Fruit fly (Drosophila melanogaster) whole organism, adult: ENCODE measurements around the gene CG6034.

ENCODE experiments used
- CG11617 ChIP-seq: fragments of 200-800 bp; sonication (Bioruptor generic); optimal IDR thresholded peaks from 2 replicates; lab custom pipeline; 2017; ENCODE audit warnings: mild to moderate bottlenecking, missing biosample characterization, missing genetic modification reagents, missing genetic modification characterization
- CG12768 ChIP-seq: fragments of 200-800 bp; sonication (Bioruptor generic); optimal IDR thresholded peaks from 2 replicates; lab custom pipeline; 2017; ENCODE audit warnings: missing biosample characterization, missing genetic modification characterization, mild to moderate bottlenecking, moderate library complexity, missing genetic modification reagents
- CG14711 ChIP-seq: fragments of 200-800 bp; sonication (Bioruptor generic); optimal IDR thresholded peaks from 2 replicates; lab custom pipeline; 2018; ENCODE audit warnings: missing biosample characterization, mild to moderate bottlenecking, missing genetic modification characterization, moderate library complexity
- CG1620 ChIP-seq: fragments of 200-800 bp; sonication (Bioruptor generic); optimal IDR thresholded peaks from 2 replicates; lab custom pipeline; 2016; ENCODE audit warnings: missing biosample characterization, missing genetic modification characterization
- CG33017 ChIP-seq: fragments of 200-800 bp; sonication (Bioruptor generic); optimal IDR thresholded peaks from 2 replicates; lab custom pipeline; 2018; ENCODE audit warnings: missing biosample characterization, mild to moderate bottlenecking, missing genetic modification characterization, moderate library complexity
- CG5204 ChIP-seq: fragments of 200-800 bp; sonication (Bioruptor generic); optimal IDR thresholded peaks from 2 replicates; lab custom pipeline; 2016; ENCODE audit warnings: missing biosample characterization, missing genetic modification characterization
- CG7045 ChIP-seq: fragments of 200-800 bp; sonication (Bioruptor generic); optimal IDR thresholded peaks from 2 replicates; lab custom pipeline; 2017; ENCODE audit warnings: missing biosample characterization, mild to moderate bottlenecking, missing genetic modification characterization
- Clk ChIP-seq: fragments of 200-800 bp; sonication (Bioruptor generic); optimal IDR thresholded peaks from 2 replicates; lab custom pipeline; 2017; ENCODE audit warnings: missing biosample characterization, missing genetic modification characterization
- Crg-1 ChIP-seq: fragments of 200-800 bp; sonication (Bioruptor generic); optimal IDR thresholded peaks from 2 replicates; lab custom pipeline; 2016; ENCODE audit warnings: missing biosample characterization, missing genetic modification characterization
- Mnt ChIP-seq: fragments of 200-800 bp; sonication (Bioruptor generic); optimal IDR thresholded peaks from 2 replicates; lab custom pipeline; 2016; ENCODE audit warnings: missing biosample characterization, mild to moderate bottlenecking, missing genetic modification characterization
- bab1 ChIP-seq: fragments of 200-800 bp; sonication (Bioruptor generic); optimal IDR thresholded peaks from 3 replicates; lab custom pipeline; 2019; ENCODE audit warnings: missing biosample characterization, mild to moderate bottlenecking, missing genetic modification characterization, moderate library complexity
- cic ChIP-seq: fragments of 200-800 bp; sonication (Bioruptor generic); optimal IDR thresholded peaks from 2 replicates; lab custom pipeline; 2017; ENCODE audit warnings: missing biosample characterization, mild to moderate bottlenecking, missing genetic modification characterization, moderate library complexity
- kay ChIP-seq: fragments of 200-800 bp; sonication (Bioruptor generic); peaks from one replicate; lab custom pipeline; 2016; ENCODE audit warnings: missing biosample characterization, missing genetic modification characterization, borderline replicate concordance
- tj ChIP-seq: fragments of 200-800 bp; sonication (Bioruptor generic); optimal IDR thresholded peaks from 3 replicates; lab custom pipeline; 2017; ENCODE audit warnings: missing biosample characterization, mild to moderate bottlenecking, missing genetic modification characterization, moderate library complexity
- toe ChIP-seq: fragments of 200-800 bp; sonication (Bioruptor generic); optimal IDR thresholded peaks from 2 replicates; lab custom pipeline; 2016; ENCODE audit warnings: missing biosample characterization, missing genetic modification characterization

Gene CG6034

DNA sequence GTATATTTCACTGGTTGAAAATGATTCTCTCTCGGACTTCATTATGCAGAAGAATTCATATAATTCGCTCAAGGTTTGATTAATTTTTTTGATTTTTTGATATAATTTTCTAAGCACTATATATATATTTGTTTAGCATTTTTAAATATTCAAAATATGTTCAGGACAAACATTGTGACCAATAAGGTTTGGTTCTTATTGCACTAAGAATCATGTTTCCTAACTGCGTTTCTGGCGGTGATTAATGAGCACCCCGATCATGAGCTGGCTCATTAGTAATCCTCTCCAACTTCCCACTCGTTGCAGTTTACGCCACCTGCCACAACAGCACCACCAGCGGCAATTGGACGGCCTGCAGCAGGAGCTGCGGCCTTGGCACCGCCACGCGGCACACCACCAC lies 17.4 kb downstream of the CG6034 start, which contains the start of gene CG6052:
Gene CG6052 (minus strand): TSS at position 101 of the 400 bp plus-strand sequence.
- TF ChIP-seq CG5204 (GFP tag; lab: Kevin White, UChicago) = no peak
- TF ChIP-seq toe (GFP tag; lab: Kevin White, UChicago) = no peak
- no peak for TF ChIP-seq Mnt
- TF ChIP-seq CG33017 (tag; lab: Kevin White, UChicago) = no peak
- no peak for TF ChIP-seq CG1620 (GFP tag; lab: Kevin White, UChicago)
- no peak for TF ChIP-seq CG14711 (tag; lab: Kevin White, UChicago)
- no peak for TF ChIP-seq CG7045 (GFP tag; lab: Kevin White, UChicago)
- TF ChIP-seq Clk (GFP tag; lab: Kevin White, UChicago) = no peak
- TF ChIP-seq kay (GFP tag; lab: Kevin White, UChicago) = no peak
- no peak for TF ChIP-seq CG12768 (GFP tag; lab: Kevin White, UChicago)

DNA sequence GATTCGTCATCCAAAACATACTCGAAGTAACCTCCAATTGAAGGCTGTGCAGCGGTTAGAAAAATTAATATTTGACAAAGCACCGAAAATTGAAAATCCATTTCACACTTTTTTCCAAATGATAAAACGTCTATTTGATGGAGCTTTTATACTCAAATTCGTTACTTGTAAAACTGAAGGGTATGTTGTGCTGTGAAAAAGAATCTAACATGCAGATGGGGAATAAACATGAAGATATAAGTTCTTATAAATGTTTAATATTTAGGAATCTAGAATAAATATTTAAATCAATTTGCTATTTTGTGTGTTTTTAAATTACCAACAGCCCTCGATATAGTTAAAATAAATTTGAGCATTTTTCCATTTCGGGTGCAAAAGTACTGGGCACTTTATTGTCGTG lies 26.9 kb downstream of the CG6034 start, which contains the start of gene CheB74a:
Gene CheB74a (minus strand): TSS at position 101 of the 400 bp plus-strand sequence.
- TF ChIP-seq CG11617 (GFP tag; lab: Kevin White, UChicago) = no peak
- no peak for TF ChIP-seq tj (GFP tag; lab: Kevin White, UChicago)
- no peak for TF ChIP-seq Crg-1 (GFP tag; lab: Kevin White, UChicago)
- TF ChIP-seq CG5204 (GFP tag; lab: Kevin White, UChicago) = no peak
- TF ChIP-seq Mnt = no peak
- no peak for TF ChIP-seq bab1 (GFP tag; lab: Kevin White, UChicago)
- no peak for TF ChIP-seq CG12768 (GFP tag; lab: Kevin White, UChicago)
- TF ChIP-seq cic (GFP tag; lab: Kevin White, UChicago) = no peak
- no peak for TF ChIP-seq kay (GFP tag; lab: Kevin White, UChicago)
